Fruit fly (Drosophila melanogaster) whole organism, adult: ENCODE data around the gene Poxm.

Source experiments
- CG11617 ChIP-seq: fragments of 200-800 bp; sonication (Bioruptor generic); optimal IDR thresholded peaks from 2 replicates; lab custom pipeline; 2017; ENCODE audit warnings: mild to moderate bottlenecking, missing biosample characterization, missing genetic modification reagents, missing genetic modification characterization
- CG12768 ChIP-seq: fragments of 200-800 bp; sonication (Bioruptor generic); optimal IDR thresholded peaks from 2 replicates; lab custom pipeline; 2017; ENCODE audit warnings: missing biosample characterization, missing genetic modification characterization, mild to moderate bottlenecking, moderate library complexity, missing genetic modification reagents
- CG14711 ChIP-seq: fragments of 200-800 bp; sonication (Bioruptor generic); optimal IDR thresholded peaks from 2 replicates; lab custom pipeline; 2018; ENCODE audit warnings: missing biosample characterization, mild to moderate bottlenecking, missing genetic modification characterization, moderate library complexity
- CG1620 ChIP-seq: fragments of 200-800 bp; sonication (Bioruptor generic); optimal IDR thresholded peaks from 2 replicates; lab custom pipeline; 2016; ENCODE audit warnings: missing biosample characterization, missing genetic modification characterization
- CG33017 ChIP-seq: fragments of 200-800 bp; sonication (Bioruptor generic); optimal IDR thresholded peaks from 2 replicates; lab custom pipeline; 2018; ENCODE audit warnings: missing biosample characterization, mild to moderate bottlenecking, missing genetic modification characterization, moderate library complexity
- CG5204 ChIP-seq: fragments of 200-800 bp; sonication (Bioruptor generic); optimal IDR thresholded peaks from 2 replicates; lab custom pipeline; 2016; ENCODE audit warnings: missing biosample characterization, missing genetic modification characterization
- CG7045 ChIP-seq: fragments of 200-800 bp; sonication (Bioruptor generic); optimal IDR thresholded peaks from 2 replicates; lab custom pipeline; 2017; ENCODE audit warnings: missing biosample characterization, mild to moderate bottlenecking, missing genetic modification characterization
- CG7101 ChIP-seq: fragments of 200-800 bp; sonication (Bioruptor generic); optimal IDR thresholded peaks from 2 replicates; lab custom pipeline; 2018; ENCODE audit warnings: missing biosample characterization, mild to moderate bottlenecking, missing genetic modification characterization, moderate library complexity
- Clk ChIP-seq: fragments of 200-800 bp; sonication (Bioruptor generic); optimal IDR thresholded peaks from 2 replicates; lab custom pipeline; 2017; ENCODE audit warnings: missing biosample characterization, missing genetic modification characterization
- Crg-1 ChIP-seq: fragments of 200-800 bp; sonication (Bioruptor generic); optimal IDR thresholded peaks from 2 replicates; lab custom pipeline; 2016; ENCODE audit warnings: missing biosample characterization, missing genetic modification characterization
- Hr96 ChIP-seq: fragments of 200-800 bp; sonication (Bioruptor generic); optimal IDR thresholded peaks from 2 replicates; lab custom pipeline; 2016; ENCODE audit warnings: missing biosample characterization, missing genetic modification characterization
- Mnt ChIP-seq: fragments of 200-800 bp; sonication (Bioruptor generic); optimal IDR thresholded peaks from 2 replicates; lab custom pipeline; 2016; ENCODE audit warnings: missing biosample characterization, mild to moderate bottlenecking, missing genetic modification characterization
- bab1 ChIP-seq: fragments of 200-800 bp; sonication (Bioruptor generic); optimal IDR thresholded peaks from 3 replicates; lab custom pipeline; 2019; ENCODE audit warnings: missing biosample characterization, mild to moderate bottlenecking, missing genetic modification characterization, moderate library complexity
- cic ChIP-seq: fragments of 200-800 bp; sonication (Bioruptor generic); optimal IDR thresholded peaks from 2 replicates; lab custom pipeline; 2017; ENCODE audit warnings: missing biosample characterization, mild to moderate bottlenecking, missing genetic modification characterization, moderate library complexity
- cnc ChIP-seq, 2 experiments: fragments of >200 bp; optimal IDR thresholded peaks; 2 replicates each; lab custom pipeline; 2017
- kay ChIP-seq: fragments of 200-800 bp; sonication (Bioruptor generic); peaks from one replicate; lab custom pipeline; 2016; ENCODE audit warnings: missing biosample characterization, missing genetic modification characterization, borderline replicate concordance
- ovo ChIP-seq: fragments of 200-800 bp; sonication (Bioruptor generic); optimal IDR thresholded peaks from 2 replicates; lab custom pipeline; 2016; ENCODE audit warnings: missing biosample characterization, missing genetic modification characterization
- pad ChIP-seq: fragments of 200-800 bp; sonication (Bioruptor generic); optimal IDR thresholded peaks from 3 replicates; lab custom pipeline; 2017; ENCODE audit warnings: missing biosample characterization, missing genetic modification characterization, mild to moderate bottlenecking, moderate library complexity, missing genetic modification reagents
- tj ChIP-seq: fragments of 200-800 bp; sonication (Bioruptor generic); optimal IDR thresholded peaks from 3 replicates; lab custom pipeline; 2017; ENCODE audit warnings: missing biosample characterization, mild to moderate bottlenecking, missing genetic modification characterization, moderate library complexity
- toe ChIP-seq: fragments of 200-800 bp; sonication (Bioruptor generic); optimal IDR thresholded peaks from 2 replicates; lab custom pipeline; 2016; ENCODE audit warnings: missing biosample characterization, missing genetic modification characterization

The Poxm gene

dm6 chr3R:8308515-8308959 lies 25.1 kb downstream of the Poxm start, which contains the start of gene tex:
Gene tex, minus strand, starts transcription at chr3R:8308645.
- TF ChIP-seq CG33017 = no peak
- TF ChIP-seq Crg-1 (GFP tag; lab: Kevin White, UChicago) = no peak
- TF ChIP-seq Hr96 (GFP tag; lab: Kevin White, UChicago) = no peak
- no peak for TF ChIP-seq tj (GFP tag; lab: Kevin White, UChicago)
- peak; percentile 24 for TF ChIP-seq cic (GFP tag; lab: Kevin White, UChicago)
- TF ChIP-seq CG12768 = no peak

dm6 chr3R:8307283-8307682 lies 26.3 kb downstream of the Poxm start:
- TF ChIP-seq Crg-1 (GFP tag; lab: Kevin White, UChicago) (no peak), CG11617 (GFP tag; lab: Kevin White, UChicago) (no peak), cic (GFP tag; lab: Kevin White, UChicago) (no peak), CG12768 (no peak), CG7101 (tag; lab: Kevin White, UChicago) (no peak), CG7045 (GFP tag; lab: Kevin White, UChicago) (no peak), kay (GFP tag; lab: Kevin White, UChicago) (no peak)

dm6 chr3R:8306927-8307261 lies 26.7 kb downstream of the Poxm start:
- TF ChIP-seq CG14711 (tag; lab: Kevin White, UChicago) (no peak), Mnt (GFP tag; lab: Kevin White, UChicago) (no peak), CG12768 (no peak), cnc (optimal IDR thresholded peaks at IDR 0.05; lab: Kevin White, UChicago) (no peak), Hr96 (GFP tag; lab: Kevin White, UChicago) (no peak), toe (GFP tag; lab: Kevin White, UChicago) (no peak), pad (GFP tag; lab: Kevin White, UChicago) (no peak), CG33017 (no peak), kay (GFP tag; lab: Kevin White, UChicago) (no peak), Clk (GFP tag; lab: Kevin White, UChicago) (no peak), Crg-1 (GFP tag; lab: Kevin White, UChicago) (no peak), cic (GFP tag; lab: Kevin White, UChicago) (no peak), CG5204 (GFP tag; lab: Kevin White, UChicago) (no peak), bab1 (no peak), CG1620 (GFP tag; lab: Kevin White, UChicago) (no peak)

- TF ChIP-seq cnc (optimal IDR thresholded peaks at IDR 0.05; lab: Kevin White, UChicago) (no peak), CG12768 (peak; percentile 2), pad (GFP tag; lab: Kevin White, UChicago) (peak; percentile 99)
Observed at dm6 chr3R:8306188-8306926, 27.2 kb downstream of the Poxm start.

dm6 chr3R:8305110-8305509 lies 28.5 kb downstream of the Poxm start, which contains the start of gene Sgt1:
Gene Sgt1, minus strand, starts transcription at chr3R:8305274.
- TF ChIP-seq CG1620 (GFP tag; lab: Kevin White, UChicago) = peak; percentile 76
- TF ChIP-seq cic (GFP tag; lab: Kevin White, UChicago) = peak; percentile 64
- TF ChIP-seq CG7045 (GFP tag; lab: Kevin White, UChicago) = no peak
- TF ChIP-seq cnc (optimal IDR thresholded peaks at IDR 0.05; lab: Kevin White, UChicago) = no peak
- TF ChIP-seq Hr96 (GFP tag; lab: Kevin White, UChicago) = no peak
- TF ChIP-seq toe (GFP tag; lab: Kevin White, UChicago) = peak; percentile 64
- no peak for TF ChIP-seq pad (GFP tag; lab: Kevin White, UChicago)
- peak; percentile 21 for TF ChIP-seq ovo (GFP tag; lab: Kevin White, UChicago)
- TF ChIP-seq bab1 = peak; percentile 53
- TF ChIP-seq CG33017 = peak; percentile 29
- TF ChIP-seq CG12768 = peak; percentile 34
- peak; percentile 64 for TF ChIP-seq CG7101 (tag; lab: Kevin White, UChicago)
- peak; percentile 1 for TF ChIP-seq CG14711 (tag; lab: Kevin White, UChicago)
- TF ChIP-seq Mnt (GFP tag; lab: Kevin White, UChicago) = peak; percentile 66
- TF ChIP-seq CG5204 (GFP tag; lab: Kevin White, UChicago) = no peak
- peak; percentile 11 for TF ChIP-seq CG11617 (GFP tag; lab: Kevin White, UChicago)
- peak; percentile 41 for TF ChIP-seq Clk (GFP tag; lab: Kevin White, UChicago)
- peak; percentile 74 for TF ChIP-seq Crg-1 (GFP tag; lab: Kevin White, UChicago)

- TF ChIP-seq CG7045 (GFP tag; lab: Kevin White, UChicago) (no peak), bab1 (peak; percentile 64), CG12768 (peak; percentile 8), Mnt (GFP tag; lab: Kevin White, UChicago) (peak; percentile 6), pad (GFP tag; lab: Kevin White, UChicago) (peak; percentile 7), CG11617 (GFP tag; lab: Kevin White, UChicago) (no peak), toe (GFP tag; lab: Kevin White, UChicago) (no peak), CG14711 (tag; lab: Kevin White, UChicago) (no peak)
Observed at dm6 chr3R:8303848-8304247, 29.7 kb downstream of the Poxm start, which contains the start of gene nac. Gene nac, minus strand, starts transcription at chr3R:8304023.
